Fruit fly (Drosophila melanogaster) whole organism, embryonic: Measurements from ENCODE around the gene CG34242.

Experiments used
- Asciz ChIP-seq: fragments of 200-800 bp; sonication (Bioruptor generic); optimal IDR thresholded peaks from 2 replicates; lab custom pipeline; 2017; ENCODE audit warnings: missing biosample characterization, mild to moderate bottlenecking, missing genetic modification characterization, missing genetic modification reagents
- CG12104 ChIP-seq: fragments of 200-800 bp; sonication (Bioruptor generic); optimal IDR thresholded peaks from 3 replicates; lab custom pipeline; 2016; ENCODE audit warnings: missing biosample characterization, missing genetic modification characterization
- CG13424 ChIP-seq: fragments of 200-800 bp; sonication (Bioruptor generic); optimal IDR thresholded peaks from 2 replicates; lab custom pipeline; 2019; ENCODE audit warnings: missing biosample characterization, mild to moderate bottlenecking, missing genetic modification characterization, moderate library complexity
- CG14710 ChIP-seq: fragments of 200-800 bp; sonication (Bioruptor generic); optimal IDR thresholded peaks from 3 replicates; lab custom pipeline; 2019; ENCODE audit warnings: missing biosample characterization, mild to moderate bottlenecking, missing genetic modification characterization, moderate library complexity
- CG15011 ChIP-seq: fragments of 200-800 bp; sonication (Bioruptor generic); optimal IDR thresholded peaks from 3 replicates; lab custom pipeline; 2018; ENCODE audit warnings: missing biosample characterization, mild to moderate bottlenecking, missing genetic modification characterization
- CG15479 ChIP-seq: fragments of 200-800 bp; sonication (Bioruptor generic); optimal IDR thresholded peaks from 3 replicates; lab custom pipeline; 2019; ENCODE audit warnings: missing biosample characterization, mild to moderate bottlenecking, missing genetic modification characterization, moderate library complexity
- CG1602 ChIP-seq: fragments of 200-800 bp; sonication (Bioruptor generic); optimal IDR thresholded peaks from 3 replicates; lab custom pipeline; 2016; ENCODE audit warnings: missing biosample characterization, missing genetic modification characterization
- CG1603 ChIP-seq: fragments of 200-800 bp; sonication (Bioruptor generic); optimal IDR thresholded peaks from 2 replicates; lab custom pipeline; 2019; ENCODE audit warnings: missing biosample characterization, mild to moderate bottlenecking, missing genetic modification characterization, moderate library complexity
- CG17186 ChIP-seq: fragments of 200-800 bp; sonication (Bioruptor generic); optimal IDR thresholded peaks from 3 replicates; lab custom pipeline; 2017; ENCODE audit warnings: missing biosample characterization, missing genetic modification reagents, missing genetic modification characterization
- CG17829 ChIP-seq: fragments of 200-800 bp; optimal IDR thresholded peaks from 2 replicates; lab custom pipeline; 2019; ENCODE audit warnings: missing biosample characterization, mild to moderate bottlenecking, missing genetic modification characterization, moderate library complexity
- CG18619 ChIP-seq: fragments of 200-800 bp; sonication (Bioruptor generic); optimal IDR thresholded peaks from 3 replicates; lab custom pipeline; 2017; ENCODE audit warnings: missing biosample characterization, mild to moderate bottlenecking, missing genetic modification characterization
- CG31388 ChIP-seq: fragments of 200-800 bp; sonication (Bioruptor generic); optimal IDR thresholded peaks from 2 replicates; lab custom pipeline; 2016; ENCODE audit warnings: missing biosample characterization, missing genetic modification characterization
- CG34376 ChIP-seq: fragments of 200-800 bp; sonication (Bioruptor generic); optimal IDR thresholded peaks from 2 replicates; lab custom pipeline; 2018; ENCODE audit warnings: missing biosample characterization, mild to moderate bottlenecking, missing genetic modification characterization
- CG6175 ChIP-seq: fragments of 200-800 bp; sonication (Bioruptor generic); IDR thresholded peaks from 3 replicates; pipeline ENCODE4 v1.3.6; 2022; ENCODE audit warnings: missing biosample characterization, missing genetic modification characterization
- CG6813 ChIP-seq: fragments of 200-800 bp; sonication (Bioruptor generic); optimal IDR thresholded peaks from 2 replicates; lab custom pipeline; 2017; ENCODE audit warnings: missing biosample characterization, missing genetic modification characterization, mild to moderate bottlenecking, moderate library complexity, missing genetic modification reagents
- CG7556 ChIP-seq: fragments of 200-800 bp; sonication (Bioruptor generic); optimal IDR thresholded peaks from 2 replicates; lab custom pipeline; 2017; ENCODE audit warnings: missing biosample characterization, mild to moderate bottlenecking, missing genetic modification characterization
- CG8765 ChIP-seq: fragments of 200-800 bp; sonication (Bioruptor generic); IDR thresholded peaks from 2 replicates; pipeline ENCODE4 v1.3.6; 2022; ENCODE audit warnings: missing biosample characterization, missing genetic modification characterization
- D ChIP-seq, 2 experiments: fragments of 200-800 bp in 1 of 2; fragments of >200 bp in 1 of 2; sonication (Bioruptor generic) in 1 of 2; optimal IDR thresholded peaks; 2 replicates in 1 of 2; 3 replicates in 1 of 2; lab custom pipeline; 2017; ENCODE audit warnings: mild to moderate bottlenecking in 1 of 2, missing biosample characterization in 1 of 2, missing genetic modification characterization in 1 of 2, missing genetic modification reagents in 1 of 2
- D19A ChIP-seq: fragments of 200-800 bp; optimal IDR thresholded peaks from 3 replicates; lab custom pipeline; 2019; ENCODE audit warnings: missing biosample characterization, mild to moderate bottlenecking, missing genetic modification characterization, moderate library complexity
- Dp ChIP-seq: fragments of 200-800 bp; sonication (Bioruptor generic); optimal IDR thresholded peaks from 2 replicates; lab custom pipeline; 2018; ENCODE audit warnings: missing biosample characterization, mild to moderate bottlenecking, missing genetic modification characterization, moderate library complexity
- Hsf ChIP-seq: fragments of 200-800 bp; sonication (Bioruptor generic); optimal IDR thresholded peaks from 3 replicates; lab custom pipeline; 2016; ENCODE audit warnings: missing biosample characterization, missing genetic modification characterization
- Mad ChIP-seq: fragments of 200-800 bp; sonication (Bioruptor generic); optimal IDR thresholded peaks from 2 replicates; lab custom pipeline; 2016; ENCODE audit warnings: missing biosample characterization, missing genetic modification characterization
- NC2α ChIP-seq: fragments of 200-800 bp; sonication (Bioruptor generic); optimal IDR thresholded peaks from 2 replicates; lab custom pipeline; 2016; ENCODE audit warnings: missing biosample characterization, missing genetic modification characterization
- Poxn ChIP-seq: fragments of 200-800 bp; sonication (Bioruptor generic); IDR thresholded peaks from 2 replicates; pipeline ENCODE4 v1.3.6; 2022; ENCODE audit warnings: missing biosample characterization, missing genetic modification characterization
- Ravus ChIP-seq: fragments of 200-800 bp; sonication (Bioruptor generic); IDR thresholded peaks from 2 replicates; pipeline ENCODE4 v1.3.6; 2022; ENCODE audit warnings: missing biosample characterization, missing genetic modification characterization
- Rfx ChIP-seq: fragments of 200-800 bp; sonication (Bioruptor generic); IDR thresholded peaks from 2 replicates; pipeline ENCODE4 v1.3.6; 2022; ENCODE audit warnings: missing biosample characterization, missing genetic modification characterization
- Ssrp ChIP-seq: fragments of 200-800 bp; sonication (Bioruptor generic); optimal IDR thresholded peaks from 2 replicates; lab custom pipeline; 2018; ENCODE audit warnings: missing biosample characterization, mild to moderate bottlenecking, missing genetic modification characterization, moderate library complexity
- Xbp1 ChIP-seq: fragments of 200-800 bp; sonication (Bioruptor generic); optimal IDR thresholded peaks from 3 replicates; lab custom pipeline; 2016; ENCODE audit warnings: missing biosample characterization, mild to moderate bottlenecking, missing genetic modification characterization
- YL-1 ChIP-seq: fragments of 200-800 bp; sonication (Bioruptor generic); optimal IDR thresholded peaks from 3 replicates; lab custom pipeline; 2017; ENCODE audit warnings: missing biosample characterization, mild to moderate bottlenecking, missing genetic modification characterization
- ara ChIP-seq: fragments of 200-800 bp; sonication (Bioruptor generic); IDR thresholded peaks from 2 replicates; pipeline ENCODE4 v1.3.6; 2022; ENCODE audit warnings: missing biosample characterization, missing genetic modification characterization
- bbx ChIP-seq: fragments of 200-800 bp; sonication (Bioruptor generic); IDR thresholded peaks from 2 replicates; pipeline ENCODE4 v1.3.6; 2022; ENCODE audit warnings: missing biosample characterization, missing genetic modification characterization; ENCODE audit not compliant: partially characterized antibody
- bcd ChIP-seq: fragments of 200-800 bp; sonication (Bioruptor generic); optimal IDR thresholded peaks from 2 replicates; lab custom pipeline; 2017; ENCODE audit warnings: missing biosample characterization, mild to moderate bottlenecking, missing genetic modification characterization
- bigmax ChIP-seq: fragments of 200-800 bp; sonication (Bioruptor generic); optimal IDR thresholded peaks from 2 replicates; lab custom pipeline; 2018; ENCODE audit warnings: missing biosample characterization, mild to moderate bottlenecking, missing genetic modification characterization
- cas ChIP-seq: fragments of 200-800 bp; sonication (Bioruptor generic); IDR thresholded peaks from 2 replicates; pipeline ENCODE4 v1.3.6; 2022; ENCODE audit warnings: missing biosample characterization, missing genetic modification characterization
- corto ChIP-seq: fragments of 200-800 bp; sonication (Bioruptor generic); optimal IDR thresholded peaks from 2 replicates; lab custom pipeline; 2016; ENCODE audit warnings: missing biosample characterization, mild to moderate bottlenecking, missing genetic modification characterization, moderate library complexity
- dan ChIP-seq: fragments of 200-800 bp; sonication (Bioruptor generic); IDR thresholded peaks from 2 replicates; pipeline ENCODE4 v1.3.6; 2022; ENCODE audit warnings: missing biosample characterization, missing genetic modification characterization
- emc ChIP-seq: fragments of 200-800 bp; sonication (Bioruptor generic); optimal IDR thresholded peaks from 2 replicates; lab custom pipeline; 2016; ENCODE audit warnings: missing biosample characterization, missing genetic modification characterization
- fd96Cb ChIP-seq: fragments of 200-800 bp; sonication (Bioruptor generic); optimal IDR thresholded peaks from 2 replicates; lab custom pipeline; 2018; ENCODE audit warnings: missing biosample characterization, mild to moderate bottlenecking, missing genetic modification characterization, moderate library complexity
- fru ChIP-seq: fragments of >200 bp; optimal IDR thresholded peaks from 2 replicates; lab custom pipeline; 2017
- gcm ChIP-seq: fragments of 200-800 bp; sonication (Bioruptor generic); optimal IDR thresholded peaks from 2 replicates; lab custom pipeline; 2019; ENCODE audit warnings: missing biosample characterization, mild to moderate bottlenecking, missing genetic modification characterization, moderate library complexity
- inv ChIP-seq: fragments of 200-800 bp; sonication (Bioruptor generic); IDR thresholded peaks from 2 replicates; pipeline ENCODE4 v1.3.6; 2022; ENCODE audit warnings: missing biosample characterization, missing genetic modification characterization; ENCODE audit not compliant: partially characterized antibody
- knrl ChIP-seq: fragments of 200-800 bp; sonication (Bioruptor generic); IDR thresholded peaks from 3 replicates; pipeline ENCODE4 v1.3.6; 2022; ENCODE audit warnings: missing biosample characterization, missing genetic modification characterization; ENCODE audit not compliant: partially characterized antibody
- onecut ChIP-seq: fragments of 200-800 bp; sonication (Bioruptor generic); IDR thresholded peaks from 2 replicates; pipeline ENCODE4 v1.3.6; 2022; ENCODE audit warnings: missing biosample characterization, missing genetic modification characterization
- run ChIP-seq: fragments of 200-800 bp; sonication (Bioruptor generic); optimal IDR thresholded peaks from 3 replicates; lab custom pipeline; 2018; ENCODE audit warnings: missing biosample characterization, mild to moderate bottlenecking, missing genetic modification characterization
- sc ChIP-seq, 3 experiments: fragments of >200 bp in 2 of 3; fragments of 200-800 bp in 1 of 3; sonication (Bioruptor generic) in 1 of 3; optimal IDR thresholded peaks; 2 replicates in 2 of 3; 3 replicates in 1 of 3; lab custom pipeline; 2017; ENCODE audit warnings: mild to moderate bottlenecking in 1 of 3, missing biosample characterization in 1 of 3, missing genetic modification characterization in 1 of 3, missing genetic modification reagents in 1 of 3
- ssp ChIP-seq: fragments of 200-800 bp; sonication (Bioruptor generic); IDR thresholded peaks from 2 replicates; pipeline ENCODE4 v1.3.6; 2022; ENCODE audit warnings: missing biosample characterization, missing genetic modification characterization
- sug ChIP-seq: fragments of 200-800 bp; optimal IDR thresholded peaks from 2 replicates; lab custom pipeline; 2019; ENCODE audit warnings: missing biosample characterization, mild to moderate bottlenecking, missing genetic modification characterization, moderate library complexity
- tap ChIP-seq: fragments of 200-800 bp; optimal IDR thresholded peaks from 3 replicates; lab custom pipeline; 2019; ENCODE audit warnings: missing biosample characterization, mild to moderate bottlenecking, missing genetic modification characterization, moderate library complexity
- tgo ChIP-seq: fragments of 200-800 bp; sonication (Bioruptor generic); IDR thresholded peaks from 3 replicates; pipeline ENCODE4 v1.3.6; 2022; ENCODE audit warnings: missing biosample characterization, missing genetic modification characterization
- vvl ChIP-seq: fragments of 200-800 bp; sonication (Bioruptor generic); IDR thresholded peaks from 2 replicates; pipeline ENCODE4 v1.3.6; 2022; ENCODE audit warnings: missing biosample characterization, missing genetic modification characterization

CG34242 gene

DNA sequence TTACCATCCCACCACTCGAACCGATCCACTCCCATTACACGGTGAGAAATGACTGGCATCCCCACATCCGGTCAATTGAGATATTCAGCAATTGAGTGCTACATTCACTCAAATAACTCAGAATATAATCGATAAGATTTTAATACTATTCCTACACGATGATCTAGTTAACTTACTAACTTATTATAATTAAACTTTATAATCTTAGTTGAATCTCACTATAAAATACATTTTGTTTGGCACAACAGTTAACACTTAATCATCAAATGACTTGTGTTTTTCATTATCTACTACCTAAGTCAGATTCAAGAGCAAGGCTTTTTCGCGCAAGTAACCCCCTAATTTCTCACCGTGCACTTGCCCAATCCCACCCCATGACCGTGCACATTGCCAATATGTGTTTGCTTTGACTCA lies 38.5 kb upstream of the CG34242 start (continued):
- TF ChIP-seq D19A (tag; lab: Kevin White, UChicago) (peak; percentile 43), YL-1 (GFP tag; lab: Kevin White, UChicago) (no peak), CG8765 (GFP tag; lab: Robert Waterston, UW) (no peak), bigmax (GFP tag; lab: Kevin White, UChicago) (no peak), CG1602 (GFP tag; lab: Kevin White, UChicago) (no peak), CG18619 (GFP tag; lab: Kevin White, UChicago) (peak; percentile 16), run (no peak), ssp (GFP tag; lab: Robert Waterston, UW) (0 out of 2 replicates have a peak, but pooled peaks have one; percentile 11), gcm (no peak), NC2α (GFP tag; lab: Kevin White, UChicago) (no peak), fru (no peak), CG6813 (GFP tag; lab: Kevin White, UChicago) (peak; percentile 30), CG31388 (no peak), CG17829 (tag; lab: Kevin White, UChicago) (peak; percentile 46), bbx (GFP tag; lab: Robert Waterston, UW) (no peak), Hsf (GFP tag; lab: Kevin White, UChicago) (peak; percentile 33), knrl (GFP tag; lab: Robert Waterston, UW) (no peak), CG15011 (GFP tag; lab: Kevin White, UChicago) (peak; percentile 4), cas (GFP tag; lab: Robert Waterston, UW) (no peak), CG34376 (GFP tag; lab: Kevin White, UChicago) (no peak), bcd (GFP tag; lab: Kevin White, UChicago) (peak; percentile 15), CG13424 (tag; lab: Kevin White, UChicago) (peak; percentile 62), sc (optimal IDR thresholded peaks at IDR 0.05; lab: Kevin White, UChicago) (no peak), sc (GFP tag; optimal IDR thresholded peaks at IDR 0.05; lab: Kevin White, UChicago) (no peak), inv (no peak), sug (tag; lab: Kevin White, UChicago) (peak; percentile 0), CG6175 (GFP tag; lab: Robert Waterston, UW) (no peak), CG14710 (tag; lab: Kevin White, UChicago) (peak; percentile 24), Xbp1 (peak; percentile 36), fd96Cb (tag; lab: Kevin White, UChicago) (peak; percentile 36), CG17186 (GFP tag; lab: Kevin White, UChicago) (no peak), emc (GFP tag; lab: Kevin White, UChicago) (no peak), Poxn (no peak), dan (GFP tag; lab: Robert Waterston, UW) (no peak), CG7556 (GFP tag; lab: Kevin White, UChicago) (peak; percentile 56), CG12104 (peak; percentile 7), Mad (GFP tag; lab: Kevin White, UChicago) (no peak), Ssrp (peak; percentile 35), vvl (GFP tag; lab: Robert Waterston, UW) (0 out of 2 replicates have a peak, but pooled peaks have one; percentile 19), ara (no peak), tgo (GFP tag; lab: Robert Waterston, UW) (peak; percentile 21; the same call in 1 of the 3 replicates), Rfx (GFP tag; lab: Robert Waterston, UW) (0 out of 2 replicates have a peak, but pooled peaks have one; percentile 19), CG1603 (tag; lab: Kevin White, UChicago) (peak; percentile 18), Ravus (no peak), D (optimal IDR thresholded peaks at IDR 0.05; lab: Kevin White, UChicago) (no peak), D (GFP tag; optimal IDR thresholded peaks at IDR 0.05; lab: Kevin White, UChicago) (peak; percentile 40), corto (GFP tag; lab: Kevin White, UChicago) (peak; percentile 60), CG15479 (no peak), tap (tag; lab: Kevin White, UChicago) (peak; percentile 46), Dp (GFP tag; lab: Kevin White, UChicago) (no peak), onecut (GFP tag; lab: Robert Waterston, UW) (peak; percentile 39), Asciz (GFP tag; lab: Kevin White, UChicago) (no peak)
